Fruit fly (Drosophila melanogaster) whole organism, embryonic: Measurements from ENCODE around the gene CG32246.
A peak's percentile ranks its signal among the peaks of the same experiment; 100 is the strongest.

Experiments used
- Atf6 ChIP-seq: fragments of 200-800 bp; sonication (Bioruptor generic); IDR thresholded peaks from 2 replicates; pipeline ENCODE4 v1.3.6; 2022; ENCODE audit warnings: missing biosample characterization, missing genetic modification characterization
- CG12071 ChIP-seq: fragments of 200-800 bp; sonication (Bioruptor generic); optimal IDR thresholded peaks from 3 replicates; lab custom pipeline; 2018; ENCODE audit warnings: missing biosample characterization, mild to moderate bottlenecking, missing genetic modification characterization
- CG1233 ChIP-seq: fragments of 200-800 bp; sonication (Bioruptor generic); optimal IDR thresholded peaks from 4 replicates; lab custom pipeline; 2018; ENCODE audit warnings: missing biosample characterization, mild to moderate bottlenecking, missing genetic modification characterization
- CG12391 ChIP-seq: fragments of 200-800 bp; sonication (Bioruptor generic); optimal IDR thresholded peaks from 3 replicates; lab custom pipeline; 2018; ENCODE audit warnings: missing biosample characterization, mild to moderate bottlenecking, missing genetic modification characterization, moderate library complexity
- CG13287 ChIP-seq: fragments of 200-800 bp; sonication (Bioruptor generic); IDR thresholded peaks from 2 replicates; pipeline ENCODE4 v1.3.6; 2022; ENCODE audit warnings: missing biosample characterization, missing genetic modification characterization; ENCODE audit not compliant: partially characterized antibody
- CG13296 ChIP-seq: fragments of 200-800 bp; sonication (Bioruptor generic); optimal IDR thresholded peaks from 3 replicates; lab custom pipeline; 2018; ENCODE audit warnings: missing biosample characterization, mild to moderate bottlenecking, missing genetic modification characterization
- CG14014 ChIP-seq: fragments of 200-800 bp; sonication (Bioruptor generic); IDR thresholded peaks from 2 replicates; pipeline ENCODE4 v1.3.6; 2022; ENCODE audit warnings: missing biosample characterization, missing genetic modification characterization
- CG14050 ChIP-seq: fragments of 200-800 bp; sonication (Bioruptor generic); IDR thresholded peaks from 3 replicates; pipeline ENCODE4 v1.3.6; 2022; ENCODE audit warnings: missing biosample characterization, missing genetic modification characterization
- CG14710 ChIP-seq: fragments of 200-800 bp; sonication (Bioruptor generic); optimal IDR thresholded peaks from 3 replicates; lab custom pipeline; 2019; ENCODE audit warnings: missing biosample characterization, mild to moderate bottlenecking, missing genetic modification characterization, moderate library complexity
- CG15011 ChIP-seq: fragments of 200-800 bp; sonication (Bioruptor generic); optimal IDR thresholded peaks from 3 replicates; lab custom pipeline; 2018; ENCODE audit warnings: missing biosample characterization, mild to moderate bottlenecking, missing genetic modification characterization
- CG33213 ChIP-seq: fragments of 200-800 bp; sonication (Bioruptor generic); optimal IDR thresholded peaks from 3 replicates; lab custom pipeline; 2016; ENCODE audit warnings: missing biosample characterization, missing genetic modification characterization
- CG3726 ChIP-seq: fragments of 200-800 bp; sonication (Bioruptor generic); IDR thresholded peaks from 3 replicates; pipeline ENCODE4, ENCODE4 v1.3.6; 2022; ENCODE audit warnings: missing biosample characterization, missing genetic modification characterization
- CG6683 ChIP-seq: fragments of 200-800 bp; sonication (Bioruptor generic); optimal IDR thresholded peaks from 2 replicates; lab custom pipeline; 2017; ENCODE audit warnings: missing biosample characterization, mild to moderate bottlenecking, missing genetic modification characterization, missing genetic modification reagents
- CG6689 ChIP-seq: fragments of 200-800 bp; sonication (Bioruptor generic); IDR thresholded peaks from 2 replicates; pipeline ENCODE4 v1.3.6; 2022; ENCODE audit warnings: missing biosample characterization, missing genetic modification characterization
- CG6791 ChIP-seq: fragments of 200-800 bp; sonication (Bioruptor generic); IDR thresholded peaks from 3 replicates; pipeline ENCODE4 v1.3.6; 2022; ENCODE audit warnings: missing biosample characterization, missing genetic modification characterization; ENCODE audit not compliant: partially characterized antibody
- CG7372 ChIP-seq: fragments of 200-800 bp; sonication (Bioruptor generic); IDR thresholded peaks from 2 replicates; pipeline ENCODE4 v1.3.6; 2022; ENCODE audit warnings: missing biosample characterization, missing genetic modification characterization
- CG7745 ChIP-seq: fragments of 200-800 bp; sonication (Bioruptor generic); optimal IDR thresholded peaks from 2 replicates; lab custom pipeline; 2018; ENCODE audit warnings: missing biosample characterization, mild to moderate bottlenecking, missing genetic modification characterization, moderate library complexity
- CG7987 ChIP-seq: fragments of 200-800 bp; sonication (Bioruptor generic); optimal IDR thresholded peaks from 2 replicates; lab custom pipeline; 2018; ENCODE audit warnings: missing biosample characterization, mild to moderate bottlenecking, missing genetic modification characterization, moderate library complexity
- CG8281 ChIP-seq: fragments of 200-800 bp; sonication (Bioruptor generic); optimal IDR thresholded peaks from 2 replicates; lab custom pipeline; 2018; ENCODE audit warnings: missing biosample characterization, mild to moderate bottlenecking, missing genetic modification characterization, moderate library complexity
- CG8478 ChIP-seq: fragments of >200 bp; optimal IDR thresholded peaks from 2 replicates; lab custom pipeline; 2018
- CG9437 ChIP-seq: fragments of 200-800 bp; sonication (Bioruptor generic); optimal IDR thresholded peaks from 2 replicates; lab custom pipeline; 2018; ENCODE audit warnings: missing biosample characterization, mild to moderate bottlenecking, missing genetic modification characterization
- CG9817 ChIP-seq: fragments of 200-800 bp; sonication (Bioruptor generic); optimal IDR thresholded peaks from 2 replicates; lab custom pipeline; 2018; ENCODE audit warnings: missing biosample characterization, mild to moderate bottlenecking, missing genetic modification characterization, moderate library complexity
- CrebB ChIP-seq: fragments of 200-800 bp; sonication (Bioruptor generic); optimal IDR thresholded peaks from 3 replicates; lab custom pipeline; 2018; ENCODE audit warnings: missing biosample characterization, mild to moderate bottlenecking, missing genetic modification characterization
- D ChIP-seq, 2 experiments: fragments of 200-800 bp in 1 of 2; fragments of >200 bp in 1 of 2; sonication (Bioruptor generic) in 1 of 2; optimal IDR thresholded peaks; 2 replicates in 1 of 2; 3 replicates in 1 of 2; lab custom pipeline; 2017; ENCODE audit warnings: mild to moderate bottlenecking in 1 of 2, missing biosample characterization in 1 of 2, missing genetic modification characterization in 1 of 2, missing genetic modification reagents in 1 of 2
- Dfd ChIP-seq, 2 experiments: fragments of >200 bp; optimal IDR thresholded peaks; 2 replicates each; lab custom pipeline; 2017; ENCODE audit warnings: missing biosample characterization in 2 of 2, missing genetic modification characterization in 2 of 2
- Elba2 ChIP-seq: fragments of 200-800 bp; sonication (Bioruptor generic); optimal IDR thresholded peaks from 3 replicates; lab custom pipeline; 2016; ENCODE audit warnings: missing biosample characterization, missing genetic modification characterization
- Lim3 ChIP-seq: fragments of 200-800 bp; sonication (Bioruptor generic); IDR thresholded peaks from 2 replicates; pipeline ENCODE4 v1.3.6; 2022; ENCODE audit warnings: missing biosample characterization, missing genetic modification characterization
- abd-A ChIP-seq: fragments of 200-800 bp; sonication (Bioruptor generic); optimal IDR thresholded peaks from 3 replicates; lab custom pipeline; 2019; ENCODE audit warnings: missing biosample characterization, mild to moderate bottlenecking, missing genetic modification characterization, moderate library complexity
- ac ChIP-seq: fragments of 200-800 bp; sonication (Bioruptor generic); optimal IDR thresholded peaks from 3 replicates; lab custom pipeline; 2017; ENCODE audit warnings: missing biosample characterization, mild to moderate bottlenecking, missing genetic modification characterization
- aop ChIP-seq: fragments of 200-800 bp; sonication (Bioruptor generic); IDR thresholded peaks from 2 replicates; pipeline ENCODE4 v1.3.6; 2022; ENCODE audit warnings: missing biosample characterization, missing genetic modification characterization
- ato ChIP-seq: fragments of 200-800 bp; sonication (Bioruptor generic); IDR thresholded peaks from 2 replicates; pipeline ENCODE4 v1.3.6; 2022; ENCODE audit warnings: missing biosample characterization, missing genetic modification characterization; ENCODE audit not compliant: partially characterized antibody
- bbx ChIP-seq: fragments of 200-800 bp; sonication (Bioruptor generic); IDR thresholded peaks from 2 replicates; pipeline ENCODE4 v1.3.6; 2022; ENCODE audit warnings: missing biosample characterization, missing genetic modification characterization; ENCODE audit not compliant: partially characterized antibody
- chif ChIP-seq, 2 experiments: fragments of 200-800 bp; sonication (Bioruptor generic); optimal IDR thresholded peaks; 3 replicates each; lab custom pipeline; 2016; ENCODE audit warnings: missing biosample characterization in 2 of 2, missing genetic modification characterization in 2 of 2
- ci ChIP-seq: fragments of 200-800 bp; sonication (Bioruptor generic); IDR thresholded peaks from 3 replicates; pipeline ENCODE4 v1.3.6; 2022; ENCODE audit warnings: missing biosample characterization, missing genetic modification characterization
- crol ChIP-seq: fragments of 200-800 bp; sonication (Bioruptor generic); IDR thresholded peaks from 2 replicates; pipeline ENCODE4 v1.3.6; 2022; ENCODE audit warnings: missing biosample characterization, missing genetic modification characterization
- fd102C ChIP-seq: fragments of 200-800 bp; sonication (Bioruptor generic); optimal IDR thresholded peaks from 2 replicates; lab custom pipeline; 2018; ENCODE audit warnings: missing biosample characterization, mild to moderate bottlenecking, missing genetic modification characterization, moderate library complexity
- ftz-f1 ChIP-seq: fragments of 200-800 bp; sonication (Bioruptor generic); optimal IDR thresholded peaks from 2 replicates; lab custom pipeline; 2016; ENCODE audit warnings: missing biosample characterization, missing genetic modification characterization
- hb ChIP-seq: fragments of 200-800 bp; sonication (Bioruptor generic); IDR thresholded peaks from 3 replicates; pipeline ENCODE4 v1.3.6; 2022; ENCODE audit warnings: missing biosample characterization, missing genetic modification characterization; ENCODE audit not compliant: partially characterized antibody
- her ChIP-seq: fragments of 200-800 bp; sonication (Bioruptor generic); optimal IDR thresholded peaks from 2 replicates; lab custom pipeline; 2016; ENCODE audit warnings: missing biosample characterization, missing genetic modification characterization
- jumu ChIP-seq: fragments of 200-800 bp; sonication (Bioruptor generic); optimal IDR thresholded peaks from 3 replicates; lab custom pipeline; 2016; ENCODE audit warnings: missing biosample characterization, missing genetic modification characterization
- lmd ChIP-seq: fragments of 200-800 bp; sonication (Bioruptor generic); IDR thresholded peaks from 2 replicates; pipeline ENCODE4 v1.3.6; 2022; ENCODE audit warnings: missing biosample characterization, missing genetic modification characterization
- mld ChIP-seq: fragments of 200-800 bp; sonication (Bioruptor generic); IDR thresholded peaks from 3 replicates; pipeline ENCODE4 v1.3.6; 2022; ENCODE audit warnings: missing biosample characterization, missing genetic modification characterization; ENCODE audit not compliant: partially characterized antibody
- nmo ChIP-seq: fragments of 200-800 bp; sonication (Bioruptor generic); optimal IDR thresholded peaks from 2 replicates; lab custom pipeline; 2018; ENCODE audit warnings: missing biosample characterization, mild to moderate bottlenecking, missing genetic modification characterization, moderate library complexity
- odd ChIP-seq: fragments of 200-800 bp; sonication (Bioruptor generic); optimal IDR thresholded peaks from 2 replicates; lab custom pipeline; 2017; ENCODE audit warnings: missing biosample characterization, mild to moderate bottlenecking, missing genetic modification characterization
- pros ChIP-seq: fragments of 200-800 bp; sonication (Bioruptor generic); optimal IDR thresholded peaks from 3 replicates; lab custom pipeline; 2019; ENCODE audit warnings: missing biosample characterization, mild to moderate bottlenecking, missing genetic modification characterization, moderate library complexity
- psq ChIP-seq: fragments of 200-800 bp; sonication (Bioruptor generic); optimal IDR thresholded peaks from 2 replicates; lab custom pipeline; 2017; ENCODE audit warnings: missing biosample characterization, missing genetic modification characterization
- sd ChIP-seq: fragments of 200-800 bp; sonication (Bioruptor generic); optimal IDR thresholded peaks from 3 replicates; lab custom pipeline; 2018; ENCODE audit warnings: missing biosample characterization, mild to moderate bottlenecking, missing genetic modification characterization, moderate library complexity
- sima ChIP-seq: fragments of 200-800 bp; sonication (Bioruptor generic); optimal IDR thresholded peaks from 2 replicates; lab custom pipeline; 2016; ENCODE audit warnings: missing biosample characterization, missing genetic modification characterization
- sna ChIP-seq: fragments of 200-800 bp; sonication (Bioruptor generic); IDR thresholded peaks from 2 replicates; pipeline ENCODE4 v1.3.6; 2022; ENCODE audit warnings: missing biosample characterization, missing genetic modification characterization; ENCODE audit not compliant: partially characterized antibody
- wek ChIP-seq: fragments of 200-800 bp; sonication (Bioruptor generic); optimal IDR thresholded peaks from 3 replicates; lab custom pipeline; 2018; ENCODE audit warnings: missing biosample characterization, mild to moderate bottlenecking, missing genetic modification characterization, moderate library complexity

CG32246 gene

DNA sequence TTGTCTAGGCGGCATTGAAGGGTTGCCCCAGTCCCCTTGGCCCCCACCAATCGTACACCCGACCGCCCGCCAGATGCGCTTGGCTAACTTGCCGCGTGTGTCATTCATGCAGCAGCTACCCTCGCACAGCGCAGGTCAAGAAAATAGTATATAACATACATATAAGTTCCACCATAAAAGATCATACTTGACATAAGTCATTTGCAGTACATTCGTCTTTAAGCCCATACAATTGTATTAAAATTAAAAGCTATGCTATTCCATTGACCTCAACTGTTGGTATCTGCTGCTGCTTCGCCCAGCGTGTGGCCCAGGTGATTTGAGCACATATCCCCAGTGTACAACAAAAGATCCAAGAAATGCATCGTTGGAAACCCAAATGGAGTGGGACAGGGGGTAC, 9.7 kb upstream of the CG32246 start (continued):
- TF ChIP-seq CG7745, result peak; percentile 34
- TF ChIP-seq Elba2 (GFP tag; lab: Kevin White, UChicago), result no peak
- TF ChIP-seq psq, result no peak
- TF ChIP-seq CG8478 (lab: Kevin White, UChicago), result no peak
- TF ChIP-seq CG15011 (GFP tag; lab: Kevin White, UChicago), result no peak
- no peak for TF ChIP-seq hb (GFP tag; lab: Robert Waterston, UW)
- TF ChIP-seq Dfd (GFP tag; optimal IDR thresholded peaks at IDR 0.05; lab: Kevin White, UChicago), result no peak
- no peak for TF ChIP-seq ac (GFP tag; lab: Kevin White, UChicago)
- peak; percentile 74 for TF ChIP-seq CG12391 (tag; lab: Kevin White, UChicago)
- 0 out of 2 replicates have a peak, but pooled peaks have one; percentile 15 for TF ChIP-seq aop (GFP tag; lab: Robert Waterston, UW)
- peak; percentile 5 for TF ChIP-seq CG7987 (GFP tag; lab: Kevin White, UChicago)
- no peak for TF ChIP-seq CrebB
- TF ChIP-seq CG13287, result no peak
- peak; percentile 36 for TF ChIP-seq CG9437 (GFP tag; lab: Kevin White, UChicago)
- no peak for TF ChIP-seq abd-A (tag; lab: Kevin White, UChicago)
- TF ChIP-seq sima, result no peak
- no peak for TF ChIP-seq sd (tag; lab: Kevin White, UChicago)
- TF ChIP-seq CG33213, result peak; percentile 47
- TF ChIP-seq bbx (GFP tag; lab: Robert Waterston, UW), result no peak
- no peak for TF ChIP-seq CG13296
- no peak for TF ChIP-seq odd (GFP tag; lab: Kevin White, UChicago)
- peak; percentile 64 for TF ChIP-seq CG14710 (tag; lab: Kevin White, UChicago)
- peak; percentile 77 for TF ChIP-seq nmo (GFP tag; lab: Kevin White, UChicago)
- TF ChIP-seq mld (GFP tag; lab: Robert Waterston, UW), result no peak
- TF ChIP-seq jumu (GFP tag; lab: Kevin White, UChicago), result peak; percentile 58
- TF ChIP-seq sna (GFP tag; lab: Robert Waterston, UW), result no peak
- TF ChIP-seq her, result no peak
- peak; percentile 66 to 78 for TF ChIP-seq chif (GFP tag; optimal IDR thresholded peaks at IDR 0.05; lab: Kevin White, UChicago)
- peak; percentile 10 for TF ChIP-seq wek (GFP tag; lab: Kevin White, UChicago)
- TF ChIP-seq CG1233, result peak; percentile 38
- no peak for TF ChIP-seq ftz-f1
- TF ChIP-seq Lim3, result no peak
- peak; percentile 95 for TF ChIP-seq ci (GFP tag; lab: Robert Waterston, UW)
- peak; percentile 62; the same call in 1 of the 3 replicates for TF ChIP-seq CG3726
- TF ChIP-seq CG9817 (tag; lab: Kevin White, UChicago), result no peak
- 0 out of 2 replicates have a peak, but pooled peaks have one; percentile 11 for TF ChIP-seq CG7372
- TF ChIP-seq CG8281, result no peak
- TF ChIP-seq CG14050 (GFP tag; lab: Robert Waterston, UW), result peak; percentile 64
- no peak for TF ChIP-seq ato (GFP tag; lab: Robert Waterston, UW)
- TF ChIP-seq CG12071, result peak; percentile 56
- TF ChIP-seq lmd (GFP tag; lab: Robert Waterston, UW), result peak; percentile 67
- TF ChIP-seq crol (GFP tag; lab: Robert Waterston, UW), result peak; percentile 58
- peak; percentile 81 for TF ChIP-seq CG6689
- no peak for TF ChIP-seq fd102C (GFP tag; lab: Kevin White, UChicago)
- no peak for TF ChIP-seq pros (GFP tag; lab: Kevin White, UChicago)
- TF ChIP-seq CG14014 (GFP tag; lab: Robert Waterston, UW), result 0 out of 2 replicates have a peak, but pooled peaks have one; percentile 47
- TF ChIP-seq D (optimal IDR thresholded peaks at IDR 0.05; lab: Kevin White, UChicago), result no peak
- TF ChIP-seq D (GFP tag; optimal IDR thresholded peaks at IDR 0.05; lab: Kevin White, UChicago), result peak; percentile 82
- TF ChIP-seq CG6683, result peak; percentile 9
- peak; percentile 49; the same call in 1 of the 2 replicates for TF ChIP-seq Atf6 (GFP tag; lab: Robert Waterston, UW)
- TF ChIP-seq CG6791 (GFP tag; lab: Robert Waterston, UW), result no peak
